Fruit fly (Drosophila melanogaster): ENCODE results near the gene gny.

gny gene

DNA sequence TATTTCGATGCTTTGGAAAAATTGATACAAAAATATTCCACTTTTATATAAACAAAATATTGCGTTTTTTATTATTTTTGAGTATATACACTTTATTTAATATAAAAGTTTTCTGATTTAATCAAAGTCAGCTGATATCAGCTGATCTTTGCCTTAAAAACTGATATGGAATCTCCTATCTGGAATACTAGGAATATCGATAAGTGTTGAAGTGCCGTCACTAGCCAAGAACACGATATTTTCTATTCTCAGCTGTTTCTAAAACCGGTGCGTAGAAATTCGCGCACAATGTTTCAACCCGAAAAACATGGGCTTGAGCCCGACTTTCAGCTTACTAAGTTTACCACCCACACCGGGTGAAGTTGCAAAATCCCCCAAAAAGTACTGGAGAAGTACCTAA lies 37.4 kb upstream of the gny start, which contains the start of gene Sps2 (continued):
- no peak for TF ChIP-seq CG43689 (GFP tag; IDR thresholded peaks at IDR 0.05)
- TF ChIP-seq Bteb2 (GFP tag; optimal IDR thresholded peaks at IDR 0.05): no peak
- no peak for TF ChIP-seq Ptx1 (GFP tag; IDR thresholded peaks at IDR 0.05)
- TF ChIP-seq sim (GFP tag; IDR thresholded peaks at IDR 0.05): no peak
- no peak for TF ChIP-seq run (tag; optimal IDR thresholded peaks at IDR 0.05)
- TF ChIP-seq CG12219 (GFP tag; optimal IDR thresholded peaks at IDR 0.05): no peak
- TF ChIP-seq sd (tag; optimal IDR thresholded peaks at IDR 0.05): no peak
- TF ChIP-seq GATAe (GFP tag; conservative IDR thresholded peaks at IDR 0.05): peak; percentile 27; the same call in 1 of the 2 replicates
- TF ChIP-seq NfI (GFP tag; optimal IDR thresholded peaks at IDR 0.05): no peak
- no peak for TF ChIP-seq CG18619 (GFP tag; optimal IDR thresholded peaks at IDR 0.05)
- TF ChIP-seq BEAF-32 (GFP tag; optimal IDR thresholded peaks at IDR 0.05): peak; percentile 78
- TF ChIP-seq twi (tag; optimal IDR thresholded peaks at IDR 0.05): no peak
- TF ChIP-seq CG12155 (GFP tag; optimal IDR thresholded peaks at IDR 0.05): no peak
- TF ChIP-seq CG15269 (tag; optimal IDR thresholded peaks at IDR 0.05): no peak
- no peak for TF ChIP-seq nerfin-2 (GFP tag; IDR thresholded peaks at IDR 0.05; ENCODE audit: partially characterized antibody)
- TF ChIP-seq CG1529 (GFP tag; optimal IDR thresholded peaks at IDR 0.05): no peak
- no peak for TF ChIP-seq croc (GFP tag; conservative IDR thresholded peaks at IDR 0.05)
- TF ChIP-seq CG32532 (GFP tag; IDR thresholded peaks at IDR 0.05): peak; percentile 37; the same call in 1 of the 2 replicates
- no peak for TF ChIP-seq Dip3 (GFP tag; optimal IDR thresholded peaks at IDR 0.05)
- TF ChIP-seq dan (GFP tag; IDR thresholded peaks at IDR 0.05): no peak
- no peak for TF ChIP-seq CG11247 (GFP tag; IDR thresholded peaks at IDR 0.05)
- no peak for TF ChIP-seq gsb-n (tag; optimal IDR thresholded peaks at IDR 0.05)
- no peak for TF ChIP-seq CG14667 (GFP tag; IDR thresholded peaks at IDR 0.05)
- TF ChIP-seq trh (GFP tag; optimal IDR thresholded peaks at IDR 0.05): no peak
- TF ChIP-seq Doc2 (GFP tag; IDR thresholded peaks at IDR 0.05): no peak
- TF ChIP-seq CG14710 (tag; optimal IDR thresholded peaks at IDR 0.05): peak; percentile 45
- TF ChIP-seq hkb (optimal IDR thresholded peaks at IDR 0.05): no peak
- no peak for TF ChIP-seq hkb (GFP tag; IDR thresholded peaks at IDR 0.05)
- no peak for TF ChIP-seq wdn (GFP tag; IDR thresholded peaks at IDR 0.05)
- TF ChIP-seq Sry-β (GFP tag; optimal IDR thresholded peaks at IDR 0.05): no peak
- TF ChIP-seq lbe (GFP tag; optimal IDR thresholded peaks at IDR 0.05): no peak
- no peak for TF ChIP-seq CTCF (GFP tag; optimal IDR thresholded peaks at IDR 0.05)
- no peak for TF ChIP-seq ems (GFP tag; optimal IDR thresholded peaks at IDR 0.05)
- peak; percentile 54 for TF ChIP-seq pzg (GFP tag; optimal IDR thresholded peaks at IDR 0.05)
- peak; percentile 68; the same call in 1 of the 2 replicates for TF ChIP-seq hbn (GFP tag; IDR thresholded peaks at IDR 0.05; ENCODE audit: partially characterized antibody)
- TF ChIP-seq gem (tag; optimal IDR thresholded peaks at IDR 0.05): peak; percentile 33
- no peak for TF ChIP-seq gro (GFP tag; optimal IDR thresholded peaks at IDR 0.05)
- TF ChIP-seq repo (GFP tag; optimal IDR thresholded peaks at IDR 0.05): no peak
- TF ChIP-seq H2.0 (GFP tag; IDR thresholded peaks at IDR 0.05): no peak
- TF ChIP-seq chinmo (GFP tag; IDR thresholded peaks at IDR 0.05; ENCODE audit: partially characterized antibody): no peak
- TF ChIP-seq sqz (GFP tag; optimal IDR thresholded peaks at IDR 0.05): no peak
- TF ChIP-seq CG4360 (GFP tag; IDR thresholded peaks at IDR 0.05): no peak
- TF ChIP-seq CG15479 (GFP tag; optimal IDR thresholded peaks at IDR 0.05): no peak
- TF ChIP-seq CG33557 (GFP tag; optimal IDR thresholded peaks at IDR 0.05): no peak
- no peak for TF ChIP-seq ken (GFP tag; IDR thresholded peaks at IDR 0.05)
- TF ChIP-seq Kr (GFP tag; optimal IDR thresholded peaks at IDR 0.05): no peak
- no peak for TF ChIP-seq Lim3 (GFP tag; IDR thresholded peaks at IDR 0.05)
- no peak for TF ChIP-seq bigmax (GFP tag; optimal IDR thresholded peaks at IDR 0.05)
- no peak for TF ChIP-seq CG17568 (GFP tag; optimal IDR thresholded peaks at IDR 0.05)
- TF ChIP-seq CG4404 (GFP tag; IDR thresholded peaks at IDR 0.05): no peak
- TF ChIP-seq az2 (GFP tag; optimal IDR thresholded peaks at IDR 0.05): no peak
- no peak for TF ChIP-seq BtbVII (GFP tag; optimal IDR thresholded peaks at IDR 0.05)
- TF ChIP-seq B-H2 (GFP tag; optimal IDR thresholded peaks at IDR 0.05): no peak
